Fruit fly (Drosophila melanogaster) whole organism, embryonic: ENCODE results near the gene Fancl.

Source experiments
- Bgb ChIP-seq: fragments of 200-800 bp; sonication (Bioruptor generic); IDR thresholded peaks from 2 replicates; pipeline ENCODE4 v1.3.6; 2022; ENCODE audit warnings: missing biosample characterization, missing genetic modification characterization; ENCODE audit not compliant: partially characterized antibody
- BtbVII ChIP-seq: fragments of 200-800 bp; sonication (Bioruptor generic); optimal IDR thresholded peaks from 3 replicates; lab custom pipeline; 2017; ENCODE audit warnings: missing biosample characterization, mild to moderate bottlenecking, missing genetic modification characterization
- C15 ChIP-seq: fragments of 200-800 bp; sonication (Bioruptor generic); IDR thresholded peaks from 3 replicates; pipeline ENCODE4 v1.3.6; 2022; ENCODE audit warnings: missing biosample characterization, missing genetic modification characterization
- CG10209 ChIP-seq: fragments of 200-800 bp; sonication (Bioruptor generic); optimal IDR thresholded peaks from 3 replicates; lab custom pipeline; 2017; ENCODE audit warnings: missing biosample characterization, mild to moderate bottlenecking, missing genetic modification characterization, missing genetic modification reagents
- CG11504 ChIP-seq: fragments of 200-800 bp; sonication (Bioruptor generic); optimal IDR thresholded peaks from 3 replicates; lab custom pipeline; 2019; ENCODE audit warnings: missing biosample characterization, mild to moderate bottlenecking, missing genetic modification characterization, moderate library complexity
- CG12071 ChIP-seq: fragments of 200-800 bp; sonication (Bioruptor generic); optimal IDR thresholded peaks from 3 replicates; lab custom pipeline; 2018; ENCODE audit warnings: missing biosample characterization, mild to moderate bottlenecking, missing genetic modification characterization
- CG12219 ChIP-seq: fragments of 200-800 bp; sonication (Bioruptor generic); optimal IDR thresholded peaks from 3 replicates; lab custom pipeline; 2018; ENCODE audit warnings: missing biosample characterization, mild to moderate bottlenecking, missing genetic modification characterization
- CG12391 ChIP-seq: fragments of 200-800 bp; sonication (Bioruptor generic); optimal IDR thresholded peaks from 3 replicates; lab custom pipeline; 2018; ENCODE audit warnings: missing biosample characterization, mild to moderate bottlenecking, missing genetic modification characterization, moderate library complexity
- CG12769 ChIP-seq: fragments of 200-800 bp; sonication (Bioruptor generic); optimal IDR thresholded peaks from 2 replicates; lab custom pipeline; 2019; ENCODE audit warnings: missing biosample characterization, mild to moderate bottlenecking, missing genetic modification characterization, moderate library complexity
- CG13296 ChIP-seq: fragments of 200-800 bp; sonication (Bioruptor generic); optimal IDR thresholded peaks from 3 replicates; lab custom pipeline; 2018; ENCODE audit warnings: missing biosample characterization, mild to moderate bottlenecking, missing genetic modification characterization
- CG13894 ChIP-seq: fragments of 200-800 bp; sonication (Bioruptor generic); optimal IDR thresholded peaks from 3 replicates; lab custom pipeline; 2018; ENCODE audit warnings: missing biosample characterization, mild to moderate bottlenecking, missing genetic modification characterization, moderate library complexity
- CG15601 ChIP-seq: fragments of 200-800 bp; sonication (Bioruptor generic); optimal IDR thresholded peaks from 3 replicates; lab custom pipeline; 2019; ENCODE audit warnings: missing biosample characterization, mild to moderate bottlenecking, missing genetic modification characterization, moderate library complexity
- CG17186 ChIP-seq: fragments of 200-800 bp; sonication (Bioruptor generic); optimal IDR thresholded peaks from 3 replicates; lab custom pipeline; 2017; ENCODE audit warnings: missing biosample characterization, missing genetic modification reagents, missing genetic modification characterization
- CG17359 ChIP-seq: fragments of 200-800 bp; sonication (Bioruptor generic); optimal IDR thresholded peaks from 3 replicates; lab custom pipeline; 2018; ENCODE audit warnings: missing biosample characterization, mild to moderate bottlenecking, missing genetic modification characterization, moderate library complexity
- CG1792 ChIP-seq: fragments of 200-800 bp; sonication (Bioruptor generic); optimal IDR thresholded peaks from 2 replicates; lab custom pipeline; 2016; ENCODE audit warnings: missing biosample characterization, missing genetic modification characterization
- CG18599 ChIP-seq: fragments of 200-800 bp; sonication (Bioruptor generic); optimal IDR thresholded peaks from 3 replicates; lab custom pipeline; 2017; ENCODE audit warnings: missing biosample characterization, missing genetic modification characterization, mild to moderate bottlenecking, moderate library complexity, missing genetic modification reagents
- CG2199 ChIP-seq: fragments of 200-800 bp; sonication (Bioruptor generic); IDR thresholded peaks from 3 replicates; pipeline ENCODE4 v1.3.6; 2022; ENCODE audit warnings: missing biosample characterization, missing genetic modification characterization
- CG3281 ChIP-seq: fragments of 200-800 bp; sonication (Bioruptor generic); optimal IDR thresholded peaks from 3 replicates; lab custom pipeline; 2017; ENCODE audit warnings: missing biosample characterization, mild to moderate bottlenecking, missing genetic modification characterization
- CG34376 ChIP-seq: fragments of 200-800 bp; sonication (Bioruptor generic); optimal IDR thresholded peaks from 2 replicates; lab custom pipeline; 2018; ENCODE audit warnings: missing biosample characterization, mild to moderate bottlenecking, missing genetic modification characterization
- CG6765 ChIP-seq: fragments of 200-800 bp; sonication (Bioruptor generic); optimal IDR thresholded peaks from 3 replicates; lab custom pipeline; 2017; ENCODE audit warnings: missing biosample characterization, mild to moderate bottlenecking, missing genetic modification characterization
- CG8478 ChIP-seq: fragments of >200 bp; optimal IDR thresholded peaks from 2 replicates; lab custom pipeline; 2018
- Ets65A ChIP-seq: fragments of 200-800 bp; sonication (Bioruptor generic); peaks from one replicate; lab custom pipeline; 2016; ENCODE audit warnings: missing biosample characterization, missing genetic modification characterization
- Fer3 ChIP-seq: fragments of 200-800 bp; sonication (Bioruptor generic); optimal IDR thresholded peaks from 2 replicates; lab custom pipeline; 2018; ENCODE audit warnings: missing biosample characterization, mild to moderate bottlenecking, missing genetic modification characterization, moderate library complexity
- GATAe ChIP-seq: fragments of 200-800 bp; sonication (Bioruptor generic); conservative IDR thresholded peaks from 2 replicates; pipeline ENCODE4 v1.3.6; 2022; ENCODE audit warnings: missing biosample characterization, missing genetic modification characterization
- Hand ChIP-seq: fragments of 200-800 bp; sonication (Bioruptor generic); optimal IDR thresholded peaks from 2 replicates; lab custom pipeline; 2017; ENCODE audit warnings: mild to moderate bottlenecking, missing biosample characterization, missing genetic modification reagents, missing genetic modification characterization
- Lim3 ChIP-seq: fragments of 200-800 bp; sonication (Bioruptor generic); IDR thresholded peaks from 2 replicates; pipeline ENCODE4 v1.3.6; 2022; ENCODE audit warnings: missing biosample characterization, missing genetic modification characterization
- MTF-1 ChIP-seq: fragments of 200-800 bp; sonication (Bioruptor generic); optimal IDR thresholded peaks from 2 replicates; lab custom pipeline; 2018; ENCODE audit warnings: missing biosample characterization, mild to moderate bottlenecking, missing genetic modification characterization, borderline replicate concordance
- Med ChIP-seq: fragments of 200-800 bp; sonication (Bioruptor generic); peaks from one replicate; lab custom pipeline; 2016; ENCODE audit warnings: missing biosample characterization, missing genetic modification characterization, mild to moderate bottlenecking, inconsistent platforms, moderate library complexity
- Myb ChIP-seq: fragments of 200-800 bp; sonication (Bioruptor generic); optimal IDR thresholded peaks from 2 replicates; lab custom pipeline; 2016; ENCODE audit warnings: missing biosample characterization, missing genetic modification characterization
- PHDP ChIP-seq: fragments of 200-800 bp; sonication (Bioruptor generic); optimal IDR thresholded peaks from 3 replicates; lab custom pipeline; 2018; ENCODE audit warnings: missing biosample characterization, mild to moderate bottlenecking, missing genetic modification characterization, moderate library complexity
- Rfx ChIP-seq: fragments of 200-800 bp; sonication (Bioruptor generic); IDR thresholded peaks from 2 replicates; pipeline ENCODE4 v1.3.6; 2022; ENCODE audit warnings: missing biosample characterization, missing genetic modification characterization
- Sox100B ChIP-seq: fragments of 200-800 bp; sonication (Bioruptor generic); optimal IDR thresholded peaks from 3 replicates; lab custom pipeline; 2018; ENCODE audit warnings: missing biosample characterization, mild to moderate bottlenecking, missing genetic modification characterization
- bcd ChIP-seq: fragments of 200-800 bp; sonication (Bioruptor generic); optimal IDR thresholded peaks from 2 replicates; lab custom pipeline; 2017; ENCODE audit warnings: missing biosample characterization, mild to moderate bottlenecking, missing genetic modification characterization
- chm ChIP-seq: fragments of 200-800 bp; sonication (Bioruptor generic); IDR thresholded peaks from 2 replicates; pipeline ENCODE4 v1.3.6; 2022; ENCODE audit warnings: missing biosample characterization, missing genetic modification characterization
- corto ChIP-seq: fragments of 200-800 bp; sonication (Bioruptor generic); optimal IDR thresholded peaks from 2 replicates; lab custom pipeline; 2016; ENCODE audit warnings: missing biosample characterization, mild to moderate bottlenecking, missing genetic modification characterization, moderate library complexity
- crol ChIP-seq: fragments of 200-800 bp; sonication (Bioruptor generic); IDR thresholded peaks from 2 replicates; pipeline ENCODE4 v1.3.6; 2022; ENCODE audit warnings: missing biosample characterization, missing genetic modification characterization
- cwo ChIP-seq: fragments of 200-800 bp; sonication (Bioruptor generic); optimal IDR thresholded peaks from 3 replicates; lab custom pipeline; 2017; ENCODE audit warnings: missing biosample characterization, missing genetic modification characterization, mild to moderate bottlenecking, moderate library complexity, missing genetic modification reagents
- exex ChIP-seq: fragments of 200-800 bp; sonication (Bioruptor generic); optimal IDR thresholded peaks from 4 replicates; lab custom pipeline; 2018; ENCODE audit warnings: missing biosample characterization, mild to moderate bottlenecking, missing genetic modification characterization, moderate library complexity
- grau ChIP-seq: fragments of 200-800 bp; optimal IDR thresholded peaks from 3 replicates; lab custom pipeline; 2019; ENCODE audit warnings: missing biosample characterization, mild to moderate bottlenecking, missing genetic modification characterization, moderate library complexity
- grn ChIP-seq: fragments of 200-800 bp; sonication (Bioruptor generic); optimal IDR thresholded peaks from 3 replicates; lab custom pipeline; 2017; ENCODE audit warnings: missing biosample characterization, missing genetic modification characterization
- jing ChIP-seq: fragments of 200-800 bp; sonication (Bioruptor generic); optimal IDR thresholded peaks from 2 replicates; lab custom pipeline; 2018; ENCODE audit warnings: missing biosample characterization, mild to moderate bottlenecking, missing genetic modification characterization
- lab ChIP-seq: fragments of 200-800 bp; sonication (Bioruptor generic); optimal IDR thresholded peaks from 3 replicates; lab custom pipeline; 2017; ENCODE audit warnings: missing biosample characterization, missing genetic modification characterization, mild to moderate bottlenecking, moderate library complexity, missing genetic modification reagents
- nmo ChIP-seq: fragments of 200-800 bp; sonication (Bioruptor generic); optimal IDR thresholded peaks from 2 replicates; lab custom pipeline; 2018; ENCODE audit warnings: missing biosample characterization, mild to moderate bottlenecking, missing genetic modification characterization, moderate library complexity
- nom ChIP-seq: fragments of 200-800 bp; sonication (Bioruptor generic); optimal IDR thresholded peaks from 2 replicates; lab custom pipeline; 2017; ENCODE audit warnings: missing biosample characterization, missing genetic modification characterization, mild to moderate bottlenecking, moderate library complexity, missing genetic modification reagents
- scrt ChIP-seq: fragments of 200-800 bp; sonication (Bioruptor generic); optimal IDR thresholded peaks from 2 replicates; lab custom pipeline; 2018; ENCODE audit warnings: missing biosample characterization, mild to moderate bottlenecking, missing genetic modification characterization, moderate library complexity
- ssp ChIP-seq: fragments of 200-800 bp; sonication (Bioruptor generic); IDR thresholded peaks from 2 replicates; pipeline ENCODE4 v1.3.6; 2022; ENCODE audit warnings: missing biosample characterization, missing genetic modification characterization
- stc ChIP-seq: fragments of 200-800 bp; sonication (Bioruptor generic); IDR thresholded peaks from 2 replicates; pipeline ENCODE4 v1.3.6; 2022; ENCODE audit warnings: missing biosample characterization, missing genetic modification characterization
- ttk ChIP-seq: fragments of 200-800 bp; sonication (Bioruptor generic); IDR thresholded peaks from 2 replicates; pipeline ENCODE4 v2.1.2; 2022; ENCODE audit warnings: missing biosample characterization, missing genetic modification characterization
- zen2 ChIP-seq: fragments of 200-800 bp; sonication (Bioruptor generic); IDR thresholded peaks from 3 replicates; pipeline ENCODE4 v1.3.6; 2022; ENCODE audit warnings: missing biosample characterization, missing genetic modification characterization; ENCODE audit not compliant: partially characterized antibody

Gene Fancl

DNA sequence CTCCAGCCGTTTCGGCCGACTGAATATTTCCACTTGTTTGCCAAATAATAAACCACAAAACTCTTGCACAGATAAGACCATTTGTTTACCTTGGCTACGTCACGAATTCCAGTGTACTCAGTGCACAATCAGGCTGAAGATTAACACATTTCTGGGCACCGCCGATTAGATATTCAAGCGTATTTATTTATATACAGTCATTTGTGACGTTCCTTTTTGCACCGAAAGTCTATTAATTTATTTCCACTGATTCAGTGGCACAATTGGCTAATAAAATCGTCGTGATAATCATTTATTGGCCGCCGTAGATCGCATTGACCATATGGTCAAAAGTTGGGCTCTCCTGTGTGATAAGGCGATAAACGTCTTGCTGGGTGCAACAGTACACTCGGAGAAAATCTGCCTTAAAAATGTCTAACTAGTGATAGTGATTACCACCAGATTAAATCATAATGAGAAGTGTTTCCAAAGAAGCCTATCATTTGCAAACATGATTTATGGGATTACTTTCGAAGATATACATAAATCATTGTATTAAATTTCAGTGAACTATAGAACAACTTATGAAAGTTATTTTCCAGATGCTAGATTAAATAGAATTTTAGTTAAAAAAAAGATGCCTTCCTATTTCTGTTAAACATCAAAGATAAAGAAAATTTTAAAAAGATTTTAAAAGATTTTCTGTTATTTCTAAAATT lies 1.8 kb upstream of the Fancl start (continued):
- TF ChIP-seq PHDP (tag; lab: Kevin White, UChicago) (peak; percentile 7), GATAe (GFP tag; lab: Robert Waterston, UW) (peak; percentile 50; the same call in 1 of the 2 replicates), Med (GFP tag; lab: Kevin White, UChicago) (peak; percentile 79), nmo (GFP tag; lab: Kevin White, UChicago) (peak; percentile 14), C15 (no peak), CG12769 (peak; percentile 48), grau (tag; lab: Kevin White, UChicago) (peak; percentile 42), crol (GFP tag; lab: Robert Waterston, UW) (no peak), CG1792 (GFP tag; lab: Kevin White, UChicago) (no peak), CG13296 (GFP tag; lab: Kevin White, UChicago) (peak; percentile 54), zen2 (GFP tag; lab: Robert Waterston, UW) (no peak), cwo (GFP tag; lab: Kevin White, UChicago) (peak; percentile 16), CG10209 (GFP tag; lab: Kevin White, UChicago) (peak; percentile 14), CG18599 (GFP tag; lab: Kevin White, UChicago) (peak; percentile 41), jing (GFP tag; lab: Kevin White, UChicago) (no peak), CG34376 (GFP tag; lab: Kevin White, UChicago) (peak; percentile 89), corto (GFP tag; lab: Kevin White, UChicago) (peak; percentile 66), BtbVII (GFP tag; lab: Kevin White, UChicago) (peak; percentile 84), CG17186 (GFP tag; lab: Kevin White, UChicago) (no peak), scrt (GFP tag; lab: Kevin White, UChicago) (peak; percentile 24), lab (peak; percentile 7), Lim3 (GFP tag; lab: Robert Waterston, UW) (no peak), CG13894 (peak; percentile 34), CG12391 (peak; percentile 23), CG12071 (GFP tag; lab: Kevin White, UChicago) (peak; percentile 57), bcd (peak; percentile 5), Sox100B (GFP tag; lab: Kevin White, UChicago) (peak; percentile 5), Rfx (GFP tag; lab: Robert Waterston, UW) (0 out of 2 replicates have a peak, but pooled peaks have one; percentile 4), CG8478 (lab: Kevin White, UChicago) (no peak), exex (tag; lab: Kevin White, UChicago) (peak; percentile 99), Hand (peak; percentile 32)
- TF ChIP-seq, all 482 proteins: peak for 67

dm6 chr3R:10053559-10053958 lies 890 bp upstream of the Fancl start:
- TF ChIP-seq CG15601 (tag; lab: Kevin White, UChicago) = no peak
- TF ChIP-seq stc (GFP tag; lab: Robert Waterston, UW) = peak; percentile 49; the same call in 1 of the 2 replicates
- TF ChIP-seq CG6765 (GFP tag; lab: Kevin White, UChicago) = no peak
- TF ChIP-seq Ets65A = peak; percentile 8
- TF ChIP-seq Bgb (GFP tag; lab: Robert Waterston, UW) = no peak
- TF ChIP-seq CG17359 (tag; lab: Kevin White, UChicago) = peak; percentile 6
- TF ChIP-seq grn = peak; percentile 13
- TF ChIP-seq ttk (GFP tag; lab: Robert Waterston, UW) = 0 out of 2 replicates have a peak, but pooled peaks have one; percentile 24
- no peak for TF ChIP-seq nom (GFP tag; lab: Kevin White, UChicago)
- TF ChIP-seq ssp = peak; percentile 59
- peak; percentile 56 for TF ChIP-seq lab
- peak; percentile 45 for TF ChIP-seq CG12219 (GFP tag; lab: Kevin White, UChicago)
- peak; percentile 43 for TF ChIP-seq CG3281 (GFP tag; lab: Kevin White, UChicago)
- 0 out of 3 replicates have a peak, but pooled peaks have one; percentile 61 for TF ChIP-seq CG2199 (GFP tag; lab: Robert Waterston, UW)
- TF ChIP-seq Myb (GFP tag; lab: Kevin White, UChicago) = peak; percentile 42
- TF ChIP-seq Fer3 = peak; percentile 13
- TF ChIP-seq MTF-1 (GFP tag; lab: Kevin White, UChicago) = peak; percentile 8
- peak; percentile 33 for TF ChIP-seq CG11504
- TF ChIP-seq chm (GFP tag; lab: Robert Waterston, UW) = peak; percentile 20; the same call in 1 of the 2 replicates
